Worm (Caenorhabditis elegans) whole organism, L4 larva: ENCODE data around the gene C53D6.4.

Experiments
- D1046.2 ChIP-seq: fragments of 200-800 bp; sonication (Bioruptor generic); IDR thresholded peaks from 2 replicates; pipeline ENCODE4 v1.3.6; 2022; ENCODE audit warnings: missing genetic modification characterization, missing compliant biosample characterization
- ama-1 ChIP-seq: fragments of 150-350 bp; optimal IDR thresholded peaks from 2 replicates; lab custom pipeline; 2014; ENCODE audit warnings: inconsistent platforms, mixed read lengths
- dpl-1 ChIP-seq: fragments of 150-350 bp; optimal IDR thresholded peaks from 2 replicates; lab custom pipeline; 2014; ENCODE audit warnings: missing biosample characterization, missing genetic modification reagents, missing genetic modification characterization
- dve-1 ChIP-seq: sonication (generic microtip); optimal IDR thresholded peaks from 2 replicates; lab custom pipeline; 2017; ENCODE audit warnings: antibody characterized with exemption, mild to moderate bottlenecking, missing genetic modification characterization, missing compliant biosample characterization; ENCODE audit not compliant: insufficient read depth
- gei-8 ChIP-seq: fragments of 200-800 bp; sonication (Bioruptor generic); optimal IDR thresholded peaks from 2 replicates; lab custom pipeline; 2018; ENCODE audit warnings: mild to moderate bottlenecking, missing genetic modification characterization, missing compliant biosample characterization
- hif-1 ChIP-seq, 2 experiments: sonication (generic microtip); optimal IDR thresholded peaks; 2 replicates each; lab custom pipeline; 2016 to 2017; ENCODE audit warnings: missing compliant biosample characterization in 2 of 2, missing genetic modification characterization in 2 of 2, missing genetic modification reagents in 2 of 2, missing genotype in 2 of 2, mild to moderate bottlenecking in 1 of 2
- unc-130 ChIP-seq: sonication (generic microtip); optimal IDR thresholded peaks from 2 replicates; lab custom pipeline; 2016; ENCODE audit warnings: missing genetic modification reagents, missing genetic modification characterization, missing compliant biosample characterization

DNA sequence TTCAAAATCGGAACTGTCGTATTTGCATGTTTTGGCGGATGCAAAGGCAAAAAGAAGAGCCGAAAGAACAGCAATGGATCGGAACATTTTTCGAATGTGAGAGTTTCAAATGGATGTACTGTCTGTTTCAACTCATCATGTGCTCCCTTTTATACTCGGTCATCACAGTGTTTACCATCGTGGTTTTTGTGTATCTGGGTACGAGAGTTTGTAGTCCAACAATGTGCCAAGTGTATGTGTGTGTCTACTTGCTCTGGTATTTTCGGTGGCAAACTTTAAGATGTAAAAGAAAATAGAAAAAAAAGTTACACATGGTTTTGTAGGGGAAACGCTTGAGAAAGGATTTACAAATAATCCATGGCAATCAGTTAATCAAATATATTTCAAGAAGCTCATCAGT, 22.5 kb upstream of the C53D6.4 start, which contains the start of gene Y73F4A.2:
- TF ChIP-seq unc-130 (GFP tag; lab: Kevin White, UChicago), result no peak
- TF ChIP-seq hif-1 (tag; optimal IDR thresholded peaks at IDR 0.05; lab: Kevin White, UChicago), result no peak
- TF ChIP-seq D1046.2 (GFP tag; lab: Robert Waterston, UW), result no peak
- no peak for TF ChIP-seq dve-1 (tag; lab: Kevin White, UChicago)
- no peak for TF ChIP-seq gei-8
- TF ChIP-seq dpl-1 (GFP tag; lab: Kevin White, UChicago), result no peak
- TF ChIP-seq ama-1 (lab: Kevin White, UChicago), result no peak
